Fruit fly (Drosophila melanogaster) whole organism, embryonic: ENCODE measurements around the gene CG17764.

Experiments
- Ada2b ChIP-seq: fragments of 200-800 bp; sonication (Bioruptor generic); IDR thresholded peaks from 2 replicates; pipeline ENCODE4 v1.3.6; 2022; ENCODE audit warnings: missing biosample characterization, missing genetic modification characterization
- CG10267 ChIP-seq: fragments of 200-800 bp; sonication (Bioruptor generic); optimal IDR thresholded peaks from 2 replicates; lab custom pipeline; 2018; ENCODE audit warnings: missing biosample characterization, mild to moderate bottlenecking, missing genetic modification characterization, moderate library complexity
- CG10366 ChIP-seq: fragments of 200-800 bp; sonication (Bioruptor generic); IDR thresholded peaks from 2 replicates; pipeline ENCODE4 v1.3.6; 2022; ENCODE audit warnings: missing biosample characterization, missing genetic modification characterization
- CG10431 ChIP-seq: fragments of 200-800 bp; sonication (Bioruptor generic); optimal IDR thresholded peaks from 3 replicates; lab custom pipeline; 2018; ENCODE audit warnings: missing biosample characterization, mild to moderate bottlenecking, missing genetic modification characterization
- CG11504 ChIP-seq: fragments of 200-800 bp; sonication (Bioruptor generic); optimal IDR thresholded peaks from 3 replicates; lab custom pipeline; 2019; ENCODE audit warnings: missing biosample characterization, mild to moderate bottlenecking, missing genetic modification characterization, moderate library complexity
- CG12236 ChIP-seq: fragments of 200-800 bp; sonication (Bioruptor generic); optimal IDR thresholded peaks from 2 replicates; lab custom pipeline; 2016; ENCODE audit warnings: missing biosample characterization, missing genetic modification characterization
- CG12942 ChIP-seq: fragments of 200-800 bp; sonication (Bioruptor generic); optimal IDR thresholded peaks from 3 replicates; lab custom pipeline; 2016; ENCODE audit warnings: missing biosample characterization, missing genetic modification characterization
- CG14050 ChIP-seq: fragments of 200-800 bp; sonication (Bioruptor generic); IDR thresholded peaks from 3 replicates; pipeline ENCODE4 v1.3.6; 2022; ENCODE audit warnings: missing biosample characterization, missing genetic modification characterization
- CG14710 ChIP-seq: fragments of 200-800 bp; sonication (Bioruptor generic); optimal IDR thresholded peaks from 3 replicates; lab custom pipeline; 2019; ENCODE audit warnings: missing biosample characterization, mild to moderate bottlenecking, missing genetic modification characterization, moderate library complexity
- CG15269 ChIP-seq: fragments of 200-800 bp; sonication (Bioruptor generic); optimal IDR thresholded peaks from 2 replicates; lab custom pipeline; 2018; ENCODE audit warnings: missing biosample characterization, mild to moderate bottlenecking, missing genetic modification characterization, moderate library complexity
- CG1647 ChIP-seq: fragments of 200-800 bp; sonication (Bioruptor generic); optimal IDR thresholded peaks from 3 replicates; lab custom pipeline; 2016; ENCODE audit warnings: missing biosample characterization, missing genetic modification characterization
- CG17802 ChIP-seq: fragments of 200-800 bp; sonication (Bioruptor generic); optimal IDR thresholded peaks from 2 replicates; lab custom pipeline; 2018; ENCODE audit warnings: missing biosample characterization, mild to moderate bottlenecking, missing genetic modification characterization, moderate library complexity
- CG2712 ChIP-seq: fragments of 200-800 bp; optimal IDR thresholded peaks from 3 replicates; lab custom pipeline; 2019; ENCODE audit warnings: missing biosample characterization, mild to moderate bottlenecking, missing genetic modification characterization, moderate library complexity
- CG33213 ChIP-seq: fragments of 200-800 bp; sonication (Bioruptor generic); optimal IDR thresholded peaks from 3 replicates; lab custom pipeline; 2016; ENCODE audit warnings: missing biosample characterization, missing genetic modification characterization
- CG4360 ChIP-seq: fragments of 200-800 bp; sonication (Bioruptor generic); IDR thresholded peaks from 2 replicates; pipeline ENCODE4 v1.3.6; 2022; ENCODE audit warnings: missing biosample characterization, missing genetic modification characterization
- CG5245 ChIP-seq: fragments of 200-800 bp; sonication (Bioruptor generic); optimal IDR thresholded peaks from 3 replicates; lab custom pipeline; 2016; ENCODE audit warnings: missing biosample characterization, missing genetic modification characterization
- CG7839 ChIP-seq: fragments of 200-800 bp; sonication (Bioruptor generic); optimal IDR thresholded peaks from 3 replicates; lab custom pipeline; 2018; ENCODE audit warnings: missing biosample characterization, mild to moderate bottlenecking, missing genetic modification characterization, moderate library complexity
- CG7963 ChIP-seq: fragments of 200-800 bp; sonication (Bioruptor generic); IDR thresholded peaks from 3 replicates; pipeline ENCODE4 v1.3.6; 2022; ENCODE audit warnings: missing biosample characterization, missing genetic modification characterization; ENCODE audit not compliant: partially characterized antibody
- Camta ChIP-seq: fragments of 200-800 bp; sonication (Bioruptor generic); optimal IDR thresholded peaks from 2 replicates; lab custom pipeline; 2016; ENCODE audit warnings: missing biosample characterization, missing genetic modification characterization
- Ets65A ChIP-seq: fragments of 200-800 bp; sonication (Bioruptor generic); peaks from one replicate; lab custom pipeline; 2016; ENCODE audit warnings: missing biosample characterization, missing genetic modification characterization
- HLHmδ ChIP-seq: fragments of 200-800 bp; sonication (Bioruptor generic); optimal IDR thresholded peaks from 2 replicates; lab custom pipeline; 2018; ENCODE audit warnings: missing biosample characterization, mild to moderate bottlenecking, missing genetic modification characterization, moderate library complexity
- Hr39 ChIP-seq: fragments of >200 bp; optimal IDR thresholded peaks from 2 replicates; lab custom pipeline; 2017
- Med ChIP-seq: fragments of 200-800 bp; sonication (Bioruptor generic); peaks from one replicate; lab custom pipeline; 2016; ENCODE audit warnings: missing biosample characterization, missing genetic modification characterization, mild to moderate bottlenecking, inconsistent platforms, moderate library complexity
- Meics ChIP-seq: fragments of 200-800 bp; sonication (Bioruptor generic); optimal IDR thresholded peaks from 2 replicates; lab custom pipeline; 2017; ENCODE audit warnings: missing biosample characterization, mild to moderate bottlenecking, missing genetic modification characterization
- NC2β ChIP-seq: fragments of 200-800 bp; sonication (Bioruptor generic); optimal IDR thresholded peaks from 2 replicates; lab custom pipeline; 2016; ENCODE audit warnings: missing biosample characterization, missing genetic modification characterization
- Neu2 ChIP-seq: fragments of 200-800 bp; sonication (Bioruptor generic); optimal IDR thresholded peaks from 3 replicates; lab custom pipeline; 2016; ENCODE audit warnings: missing biosample characterization, missing genetic modification characterization, borderline replicate concordance
- Oli ChIP-seq: fragments of 200-800 bp; sonication (Bioruptor generic); optimal IDR thresholded peaks from 2 replicates; lab custom pipeline; 2018; ENCODE audit warnings: missing biosample characterization, mild to moderate bottlenecking, missing genetic modification characterization, moderate library complexity
- Poxn ChIP-seq: fragments of 200-800 bp; sonication (Bioruptor generic); IDR thresholded peaks from 2 replicates; pipeline ENCODE4 v1.3.6; 2022; ENCODE audit warnings: missing biosample characterization, missing genetic modification characterization
- Ptx1 ChIP-seq: fragments of 200-800 bp; sonication (Bioruptor generic); IDR thresholded peaks from 2 replicates; pipeline ENCODE4 v1.3.6; 2022; ENCODE audit warnings: missing biosample characterization, missing genetic modification characterization
- ato ChIP-seq: fragments of 200-800 bp; sonication (Bioruptor generic); IDR thresholded peaks from 2 replicates; pipeline ENCODE4 v1.3.6; 2022; ENCODE audit warnings: missing biosample characterization, missing genetic modification characterization; ENCODE audit not compliant: partially characterized antibody
- az2 ChIP-seq: fragments of 200-800 bp; sonication (Bioruptor generic); optimal IDR thresholded peaks from 3 replicates; lab custom pipeline; 2016; ENCODE audit warnings: missing biosample characterization, missing genetic modification characterization
- crol ChIP-seq: fragments of 200-800 bp; sonication (Bioruptor generic); IDR thresholded peaks from 2 replicates; pipeline ENCODE4 v1.3.6; 2022; ENCODE audit warnings: missing biosample characterization, missing genetic modification characterization
- dan ChIP-seq: fragments of 200-800 bp; sonication (Bioruptor generic); IDR thresholded peaks from 2 replicates; pipeline ENCODE4 v1.3.6; 2022; ENCODE audit warnings: missing biosample characterization, missing genetic modification characterization
- dmrt11E ChIP-seq: fragments of 200-800 bp; sonication (Bioruptor generic); optimal IDR thresholded peaks from 3 replicates; lab custom pipeline; 2018; ENCODE audit warnings: missing biosample characterization, mild to moderate bottlenecking, missing genetic modification characterization, moderate library complexity
- en ChIP-seq: fragments of 200-800 bp; sonication (Bioruptor generic); optimal IDR thresholded peaks from 2 replicates; lab custom pipeline; 2016; ENCODE audit warnings: missing biosample characterization, missing genetic modification characterization
- fd3F ChIP-seq: fragments of 200-800 bp; sonication (Bioruptor generic); optimal IDR thresholded peaks from 2 replicates; lab custom pipeline; 2018; ENCODE audit warnings: missing biosample characterization, mild to moderate bottlenecking, missing genetic modification characterization, moderate library complexity
- gce ChIP-seq: fragments of 200-800 bp; sonication (Bioruptor generic); IDR thresholded peaks from 3 replicates; pipeline ENCODE4 v1.3.6; 2022; ENCODE audit warnings: missing biosample characterization, missing genetic modification characterization
- gro ChIP-seq: fragments of 200-800 bp; sonication (Bioruptor generic); optimal IDR thresholded peaks from 2 replicates; lab custom pipeline; 2016; ENCODE audit warnings: missing biosample characterization, missing genetic modification characterization
- ham ChIP-seq: fragments of 200-800 bp; sonication (Bioruptor generic); IDR thresholded peaks from 2 replicates; pipeline ENCODE4 v1.3.6; 2022; ENCODE audit warnings: missing biosample characterization, missing genetic modification characterization
- lov ChIP-seq, 2 experiments: fragments of 200-800 bp in 1 of 2; fragments of >200 bp in 1 of 2; sonication (Bioruptor generic) in 1 of 2; IDR thresholded peaks in 1 of 2; optimal IDR thresholded peaks in 1 of 2; 2 replicates in 1 of 2; 3 replicates in 1 of 2; pipeline versions ENCODE4 v1.3.6 to Lab custom; 2017 to 2022; ENCODE audit warnings: missing biosample characterization in 1 of 2, missing genetic modification characterization in 1 of 2
- mirr ChIP-seq: fragments of 200-800 bp; sonication (Bioruptor generic); optimal IDR thresholded peaks from 3 replicates; lab custom pipeline; 2018; ENCODE audit warnings: missing biosample characterization, mild to moderate bottlenecking, missing genetic modification characterization
- p53 ChIP-seq: fragments of 200-800 bp; sonication (Bioruptor generic); optimal IDR thresholded peaks from 2 replicates; lab custom pipeline; 2016; ENCODE audit warnings: missing biosample characterization, missing genetic modification characterization
- pfk ChIP-seq: fragments of 200-800 bp; sonication (Bioruptor generic); optimal IDR thresholded peaks from 2 replicates; lab custom pipeline; 2018; ENCODE audit warnings: missing biosample characterization, mild to moderate bottlenecking, missing genetic modification characterization, moderate library complexity
- phol ChIP-seq: fragments of 200-800 bp; sonication (Bioruptor generic); optimal IDR thresholded peaks from 3 replicates; lab custom pipeline; 2018; ENCODE audit warnings: missing biosample characterization, mild to moderate bottlenecking, missing genetic modification characterization, moderate library complexity
- sim ChIP-seq: fragments of 200-800 bp; sonication (Bioruptor generic); IDR thresholded peaks from 2 replicates; pipeline ENCODE4 v1.3.6; 2022; ENCODE audit warnings: missing biosample characterization, missing genetic modification characterization
- so ChIP-seq: fragments of 200-800 bp; sonication (Bioruptor generic); IDR thresholded peaks from 3 replicates; pipeline ENCODE4 v1.3.6; 2022; ENCODE audit warnings: missing biosample characterization, missing genetic modification characterization
- sob ChIP-seq: fragments of 200-800 bp; sonication (Bioruptor generic); IDR thresholded peaks from 2 replicates; pipeline ENCODE4 v1.3.6; 2022; ENCODE audit warnings: missing biosample characterization, missing genetic modification characterization
- sqz ChIP-seq: fragments of 200-800 bp; sonication (Bioruptor generic); optimal IDR thresholded peaks from 3 replicates; lab custom pipeline; 2018; ENCODE audit warnings: missing biosample characterization, mild to moderate bottlenecking, missing genetic modification characterization
- tin ChIP-seq: fragments of 200-800 bp; sonication (Bioruptor generic); optimal IDR thresholded peaks from 3 replicates; lab custom pipeline; 2016; ENCODE audit warnings: missing biosample characterization, missing genetic modification characterization
- unpg ChIP-seq: fragments of 200-800 bp; sonication (Bioruptor generic); optimal IDR thresholded peaks from 3 replicates; lab custom pipeline; 2018; ENCODE audit warnings: missing biosample characterization, mild to moderate bottlenecking, missing genetic modification characterization, moderate library complexity
- vvl ChIP-seq: fragments of 200-800 bp; sonication (Bioruptor generic); IDR thresholded peaks from 2 replicates; pipeline ENCODE4 v1.3.6; 2022; ENCODE audit warnings: missing biosample characterization, missing genetic modification characterization
- wek ChIP-seq: fragments of 200-800 bp; sonication (Bioruptor generic); optimal IDR thresholded peaks from 3 replicates; lab custom pipeline; 2018; ENCODE audit warnings: missing biosample characterization, mild to moderate bottlenecking, missing genetic modification characterization, moderate library complexity

The CG17764 gene

DNA sequence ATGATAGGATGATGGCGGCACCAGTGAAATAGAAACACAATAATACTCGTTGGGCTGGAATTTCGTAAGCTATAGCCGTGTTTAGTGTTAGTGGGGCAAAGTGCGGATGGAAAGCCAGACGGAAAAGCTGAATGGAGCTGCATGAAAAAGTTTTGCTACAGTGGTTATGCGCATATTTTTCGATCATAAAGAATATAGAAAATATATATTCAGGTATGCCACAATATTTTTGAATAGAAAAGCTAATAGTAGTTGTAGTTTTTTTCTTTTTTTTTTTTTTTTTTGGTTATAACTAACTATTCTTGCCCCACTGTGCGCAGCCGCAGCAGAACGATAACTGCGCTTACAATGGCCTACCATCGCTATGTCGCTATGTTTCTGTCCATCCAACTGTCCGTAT lies 20.7 kb downstream of the CG17764 start (continued):
- TF ChIP-seq Ptx1 (0 out of 2 replicates have a peak, but pooled peaks have one; percentile 17), lov (optimal IDR thresholded peaks at IDR 0.05; lab: Kevin White, UChicago) (no peak), lov (GFP tag; IDR thresholded peaks at IDR 0.05; lab: Robert Waterston, UW) (no peak), Neu2 (no peak), dan (GFP tag; lab: Robert Waterston, UW) (no peak), fd3F (GFP tag; lab: Kevin White, UChicago) (no peak), CG1647 (GFP tag; lab: Kevin White, UChicago) (no peak), gce (GFP tag; lab: Robert Waterston, UW) (no peak), dmrt11E (no peak), en (GFP tag; lab: Kevin White, UChicago) (no peak), CG11504 (tag; lab: Kevin White, UChicago) (peak; percentile 2), NC2β (GFP tag; lab: Kevin White, UChicago) (no peak), tin (GFP tag; lab: Kevin White, UChicago) (peak; percentile 28), sim (GFP tag; lab: Robert Waterston, UW) (no peak), crol (0 out of 2 replicates have a peak, but pooled peaks have one; percentile 7), CG12236 (GFP tag; lab: Kevin White, UChicago) (no peak), Poxn (no peak), CG33213 (GFP tag; lab: Kevin White, UChicago) (no peak), CG7839 (no peak), CG14710 (no peak), mirr (no peak), Oli (tag; lab: Kevin White, UChicago) (no peak), Ets65A (peak; percentile 15), Camta (GFP tag; lab: Kevin White, UChicago) (no peak), sob (GFP tag; lab: Robert Waterston, UW) (no peak), wek (no peak), p53 (GFP tag; lab: Kevin White, UChicago) (no peak), ato (GFP tag; lab: Robert Waterston, UW) (no peak), CG10431 (GFP tag; lab: Kevin White, UChicago) (no peak), unpg (GFP tag; lab: Kevin White, UChicago) (peak; percentile 16), CG17802 (tag; lab: Kevin White, UChicago) (no peak), pfk (GFP tag; lab: Kevin White, UChicago) (no peak), gro (GFP tag; lab: Kevin White, UChicago) (no peak), Meics (no peak), sqz (GFP tag; lab: Kevin White, UChicago) (no peak), CG14050 (GFP tag; lab: Robert Waterston, UW) (0 out of 3 replicates have a peak, but pooled peaks have one; percentile 12), so (no peak), CG12942 (GFP tag; lab: Kevin White, UChicago) (no peak), HLHmδ (GFP tag; lab: Kevin White, UChicago) (no peak), Med (GFP tag; lab: Kevin White, UChicago) (peak; percentile 58), CG7963 (no peak), phol (peak; percentile 17), CG2712 (tag; lab: Kevin White, UChicago) (peak; percentile 7), CG5245 (GFP tag; lab: Kevin White, UChicago) (peak; percentile 3), Hr39 (no peak), CG10366 (GFP tag; lab: Robert Waterston, UW) (peak; percentile 18; the same call in 1 of the 2 replicates), CG10267 (no peak), CG4360 (GFP tag; lab: Robert Waterston, UW) (no peak), az2 (GFP tag; lab: Kevin White, UChicago) (no peak), Ada2b (GFP tag; lab: Robert Waterston, UW) (0 out of 2 replicates have a peak, but pooled peaks have one; percentile 40), vvl (GFP tag; lab: Robert Waterston, UW) (peak; percentile 46), CG15269 (tag; lab: Kevin White, UChicago) (peak; percentile 8), ham (GFP tag; lab: Robert Waterston, UW) (no peak)
